Worm (Caenorhabditis elegans) whole organism, L2 larva: ENCODE measurements around the gene rhgf-2.

Experiments
- C34F6.9 ChIP-seq: fragments of 150-350 bp; optimal IDR thresholded peaks from 2 replicates; lab custom pipeline; 2014; ENCODE audit warnings: missing biosample characterization, missing genetic modification characterization
- ZK546.5 ChIP-seq: sonication (generic microtip); optimal IDR thresholded peaks from 2 replicates; lab custom pipeline; 2017; ENCODE audit warnings: missing biosample characterization, missing genetic modification characterization
- alr-1 ChIP-seq: fragments of 150-350 bp; optimal IDR thresholded peaks from 2 replicates; lab custom pipeline; 2014; ENCODE audit warnings: missing biosample characterization, missing genetic modification characterization
- ama-1 ChIP-seq: fragments of 150-350 bp; optimal IDR thresholded peaks from 2 replicates; lab custom pipeline; 2018; ENCODE audit warnings: inconsistent platforms
- blmp-1 ChIP-seq: sonication (generic microtip); optimal IDR thresholded peaks from 2 replicates; lab custom pipeline; 2017; ENCODE audit warnings: missing genetic modification characterization, mild to moderate bottlenecking, missing compliant biosample characterization, antibody characterized with exemption, moderate library complexity; ENCODE audit not compliant: insufficient read depth
- ceh-16 ChIP-seq: fragments of 150-350 bp; optimal IDR thresholded peaks from 2 replicates; lab custom pipeline; 2014; ENCODE audit warnings: missing biosample characterization, missing genetic modification characterization
- crh-2 ChIP-seq: sonication (generic microtip); optimal IDR thresholded peaks from 2 replicates; lab custom pipeline; 2017; ENCODE audit warnings: missing biosample characterization, missing genetic modification characterization
- dmd-4 ChIP-seq: sonication (generic microtip); optimal IDR thresholded peaks from 2 replicates; lab custom pipeline; 2017; ENCODE audit warnings: missing biosample characterization, missing genetic modification characterization
- egl-27 ChIP-seq: sonication (generic microtip); optimal IDR thresholded peaks from 3 replicates; lab custom pipeline; 2017; ENCODE audit warnings: missing biosample characterization, missing genetic modification reagents, missing genetic modification characterization
- elt-1 ChIP-seq: fragments of 150-350 bp; optimal IDR thresholded peaks from 2 replicates; lab custom pipeline; 2014; ENCODE audit warnings: missing biosample characterization, missing genetic modification characterization
- elt-3 ChIP-seq: sonication (generic microtip); optimal IDR thresholded peaks from 2 replicates; lab custom pipeline; 2017; ENCODE audit warnings: missing biosample characterization, missing genetic modification characterization
- gmeb-1 ChIP-seq: fragments of 150-350 bp; optimal IDR thresholded peaks from 2 replicates; lab custom pipeline; 2014; ENCODE audit warnings: missing biosample characterization, missing genetic modification characterization
- lin-13 ChIP-seq: fragments of 150-350 bp; optimal IDR thresholded peaks from 2 replicates; lab custom pipeline; 2014; ENCODE audit warnings: missing biosample characterization, missing genetic modification reagents, missing genetic modification characterization
- lin-39 ChIP-seq: fragments of 150-350 bp; optimal IDR thresholded peaks from 2 replicates; lab custom pipeline; 2014; ENCODE audit warnings: missing biosample characterization, missing genetic modification reagents, missing genetic modification characterization
- mab-5 ChIP-seq: fragments of 150-350 bp; optimal IDR thresholded peaks from 2 replicates; lab custom pipeline; 2014; ENCODE audit warnings: missing biosample characterization, missing genetic modification characterization
- mbf-1 ChIP-seq: sonication (generic microtip); optimal IDR thresholded peaks from 2 replicates; lab custom pipeline; 2017; ENCODE audit warnings: missing biosample characterization, missing genetic modification characterization
- mdl-1 ChIP-seq, 2 experiments: fragments of 150-350 bp in 1 of 2; sonication (generic microtip) in 1 of 2; optimal IDR thresholded peaks; 2 replicates each; lab custom pipeline; 2017; ENCODE audit warnings: missing biosample characterization in 2 of 2, missing genetic modification characterization in 2 of 2
- nhr-10 ChIP-seq: sonication (generic microtip); optimal IDR thresholded peaks from 2 replicates; lab custom pipeline; 2017; ENCODE audit warnings: missing biosample characterization, missing genetic modification characterization
- nhr-11 ChIP-seq: fragments of 150-350 bp; optimal IDR thresholded peaks from 2 replicates; lab custom pipeline; 2014; ENCODE audit warnings: missing biosample characterization, missing genetic modification characterization
- nhr-12 ChIP-seq: fragments of 150-350 bp; optimal IDR thresholded peaks from 2 replicates; lab custom pipeline; 2014; ENCODE audit warnings: missing biosample characterization, missing genetic modification characterization
- nhr-21 ChIP-seq: fragments of 150-350 bp; optimal IDR thresholded peaks from 2 replicates; lab custom pipeline; 2014; ENCODE audit warnings: missing biosample characterization, missing genetic modification characterization
- nhr-23 ChIP-seq: fragments of 150-350 bp; optimal IDR thresholded peaks from 2 replicates; lab custom pipeline; 2014; ENCODE audit warnings: missing biosample characterization, missing genetic modification reagents, missing genetic modification characterization
- nhr-237 ChIP-seq: fragments of 150-350 bp; optimal IDR thresholded peaks from 2 replicates; lab custom pipeline; 2014; ENCODE audit warnings: missing biosample characterization, missing genetic modification characterization
- nhr-6 ChIP-seq: fragments of 150-350 bp; optimal IDR thresholded peaks from 2 replicates; lab custom pipeline; 2014; ENCODE audit warnings: missing biosample characterization, missing genetic modification characterization
- nhr-77 ChIP-seq: fragments of 150-350 bp; optimal IDR thresholded peaks from 2 replicates; lab custom pipeline; 2014; ENCODE audit warnings: missing biosample characterization, missing genetic modification characterization
- peb-1 ChIP-seq: fragments of 150-350 bp; optimal IDR thresholded peaks from 2 replicates; lab custom pipeline; 2014; ENCODE audit warnings: missing biosample characterization, missing genetic modification characterization
- sem-4 ChIP-seq: fragments of 150-350 bp; optimal IDR thresholded peaks from 2 replicates; lab custom pipeline; 2014; ENCODE audit warnings: missing biosample characterization, missing genetic modification reagents, missing genetic modification characterization
- skn-1 ChIP-seq: sonication (generic microtip); optimal IDR thresholded peaks from 2 replicates; lab custom pipeline; 2017; ENCODE audit warnings: missing biosample characterization, missing genetic modification characterization
- sma-9 ChIP-seq, 2 experiments: fragments of 150-350 bp in 1 of 2; sonication (generic microtip) in 1 of 2; optimal IDR thresholded peaks; 2 replicates each; lab custom pipeline; 2014 to 2016; ENCODE audit warnings: missing genetic modification characterization in 2 of 2, mild to moderate bottlenecking in 1 of 2, missing biosample characterization in 1 of 2, missing compliant biosample characterization in 1 of 2, missing genetic modification reagents in 1 of 2, moderate library complexity in 1 of 2
- snpc-4 ChIP-seq: fragments of 150-350 bp; optimal IDR thresholded peaks from 2 replicates; lab custom pipeline; 2014; ENCODE audit warnings: missing biosample characterization, missing genetic modification characterization
- unc-55 ChIP-seq: fragments of 150-350 bp; sonication (generic microtip); optimal IDR thresholded peaks from 3 replicates; lab custom pipeline; 2014; ENCODE audit warnings: missing biosample characterization, missing genetic modification reagents, missing genetic modification characterization
- unc-62 ChIP-seq: fragments of 150-350 bp; optimal IDR thresholded peaks from 2 replicates; lab custom pipeline; 2014; ENCODE audit warnings: missing biosample characterization, missing genetic modification reagents, missing genetic modification characterization
- ztf-1 ChIP-seq: fragments of 200-800 bp; sonication (Bioruptor generic); conservative IDR thresholded peaks from 2 replicates; pipeline ENCODE4 v1.3.6; 2022; ENCODE audit warnings: missing genetic modification characterization, missing compliant biosample characterization
- ztf-11 ChIP-seq: sonication (generic microtip); optimal IDR thresholded peaks from 2 replicates; lab custom pipeline; 2017; ENCODE audit warnings: missing biosample characterization, missing genetic modification characterization
- ztf-4 ChIP-seq: fragments of 150-350 bp; optimal IDR thresholded peaks from 2 replicates; lab custom pipeline; 2014; ENCODE audit warnings: missing biosample characterization, missing genetic modification characterization

rhgf-2 gene

ce11 chrII:4152864-4153263 lies 52.3 kb downstream of the rhgf-2 start:
- no peak for TF ChIP-seq alr-1
- TF ChIP-seq mab-5 (tag; lab: Kevin White, UChicago): no peak
- no peak for TF ChIP-seq nhr-6
- no peak for TF ChIP-seq egl-27 (tag; lab: Kevin White, UChicago)

- TF ChIP-seq blmp-1 (tag; lab: Kevin White, UChicago): no peak
- TF ChIP-seq elt-3: no peak
- no peak for TF ChIP-seq ztf-4 (tag; lab: Kevin White, UChicago)
- TF ChIP-seq mdl-1 (tag; optimal IDR thresholded peaks at IDR 0.05; lab: Kevin White, UChicago): no peak
- no peak for TF ChIP-seq snpc-4
- TF ChIP-seq skn-1 (tag; lab: Kevin White, UChicago): no peak
- TF ChIP-seq ztf-1 (GFP tag; lab: Robert Waterston, UW): no peak
- TF ChIP-seq lin-13 (GFP tag; lab: Kevin White, UChicago): no peak
- TF ChIP-seq nhr-237: no peak
- no peak for TF ChIP-seq elt-1 (tag; lab: Kevin White, UChicago)
- TF ChIP-seq C34F6.9 (tag; lab: Kevin White, UChicago): no peak
- TF ChIP-seq crh-2 (tag; lab: Kevin White, UChicago): no peak
- no peak for TF ChIP-seq sem-4
- no peak for TF ChIP-seq mbf-1
- TF ChIP-seq nhr-21 (tag; lab: Kevin White, UChicago): no peak
- no peak for TF ChIP-seq unc-62
- no peak for TF ChIP-seq ceh-16
- no peak for TF ChIP-seq nhr-23 (tag; lab: Kevin White, UChicago)
- TF ChIP-seq ama-1 (lab: Kevin White, UChicago): no peak
- no peak for TF ChIP-seq peb-1 (tag; lab: Kevin White, UChicago)
Observed at ce11 chrII:4155112-4155823, 54.7 kb downstream of the rhgf-2 start, which contains the start of gene R03H10.2. Gene R03H10.2, plus strand, starts transcription at chrII:4155773.

ce11 chrII:4157817-4158216 lies 57.2 kb downstream of the rhgf-2 start:
- TF ChIP-seq unc-55 (GFP tag; lab: Kevin White, UChicago) (no peak), nhr-21 (tag; lab: Kevin White, UChicago) (no peak), dmd-4 (no peak), ZK546.5 (tag; lab: Kevin White, UChicago) (no peak), ceh-16 (no peak), alr-1 (no peak), nhr-237 (no peak), nhr-12 (tag; lab: Kevin White, UChicago) (no peak), nhr-11 (tag; lab: Kevin White, UChicago) (no peak), nhr-77 (tag; lab: Kevin White, UChicago) (no peak), mab-5 (tag; lab: Kevin White, UChicago) (no peak)

ce11 chrII:4159570-4159969 lies 59.0 kb downstream of the rhgf-2 start:
- TF ChIP-seq lin-39 (tag; lab: Kevin White, UChicago): no peak
- TF ChIP-seq nhr-12 (tag; lab: Kevin White, UChicago): no peak
- TF ChIP-seq blmp-1 (tag; lab: Kevin White, UChicago): no peak
- TF ChIP-seq sma-9 (GFP tag; optimal IDR thresholded peaks at IDR 0.05; lab: Kevin White, UChicago): no peak
- no peak for TF ChIP-seq sma-9 (tag; optimal IDR thresholded peaks at IDR 0.05; lab: Kevin White, UChicago)
- TF ChIP-seq unc-62: no peak
- no peak for TF ChIP-seq mbf-1
- no peak for TF ChIP-seq elt-3
- TF ChIP-seq mdl-1 (tag; optimal IDR thresholded peaks at IDR 0.05; lab: Kevin White, UChicago): no peak
- TF ChIP-seq ztf-1 (GFP tag; lab: Robert Waterston, UW): no peak
- TF ChIP-seq unc-55 (GFP tag; lab: Kevin White, UChicago): no peak
- no peak for TF ChIP-seq gmeb-1 (tag; lab: Kevin White, UChicago)
- TF ChIP-seq lin-13 (GFP tag; lab: Kevin White, UChicago): no peak
- TF ChIP-seq ztf-11 (tag; lab: Kevin White, UChicago): no peak
- TF ChIP-seq ama-1 (lab: Kevin White, UChicago): no peak
- no peak for TF ChIP-seq nhr-23 (tag; lab: Kevin White, UChicago)
- no peak for TF ChIP-seq nhr-21 (tag; lab: Kevin White, UChicago)
- no peak for TF ChIP-seq nhr-10
- no peak for TF ChIP-seq C34F6.9 (tag; lab: Kevin White, UChicago)
- no peak for TF ChIP-seq nhr-11 (tag; lab: Kevin White, UChicago)
- TF ChIP-seq skn-1 (tag; lab: Kevin White, UChicago): no peak
- TF ChIP-seq, all 48 proteins: peak for 0
